Worm (Caenorhabditis elegans): ENCODE data around the gene metl-18.
A peak's percentile ranks its signal among the peaks of the same experiment; 100 is the strongest.

metl-18 gene

ce11 chrIII:3395112-3395511, 30.4 kb upstream of the metl-18 start:
- TF ChIP-seq F52B5.7 (tag; optimal IDR thresholded peaks at IDR 0.05) (no peak), hmg-1.2 (GFP tag; IDR thresholded peaks at IDR 0.05) (peak; percentile 25; the same call in 1 of the 2 replicates), ama-1 (optimal IDR thresholded peaks at IDR 0.05) (peak; percentile 21), ama-1 (GFP tag; optimal IDR thresholded peaks at IDR 0.05) (no peak)

ce11 chrIII:3395874-3396467, 29.6 kb upstream of the metl-18 start, which contains the start of gene cri-3:
Gene cri-3, plus strand, starts transcription at chrIII:3396355.
- peak; percentile 27 for TF ChIP-seq efl-1 (GFP tag; optimal IDR thresholded peaks at IDR 0.05)
- TF ChIP-seq die-1 (tag; optimal IDR thresholded peaks at IDR 0.05), result no peak
- TF ChIP-seq attf-5 (GFP tag; optimal IDR thresholded peaks at IDR 0.05), result peak; percentile 60
- TF ChIP-seq dpl-1 (GFP tag; optimal IDR thresholded peaks at IDR 0.05), result peak; percentile 24
- peak; percentile 25 for TF ChIP-seq lin-54 (GFP tag; optimal IDR thresholded peaks at IDR 0.05)
- TF ChIP-seq madf-6 (GFP tag; IDR thresholded peaks at IDR 0.05), result 0 out of 2 replicates have a peak, but pooled peaks have one; percentile 20
- no peak for TF ChIP-seq F52B5.7 (tag; optimal IDR thresholded peaks at IDR 0.05)
- TF ChIP-seq F10E7.11 (tag; optimal IDR thresholded peaks at IDR 0.05), result no peak
- TF ChIP-seq let-526 (GFP tag; IDR thresholded peaks at IDR 0.05), result no peak
- peak; percentile 66 for TF ChIP-seq F33H1.4 (GFP tag; IDR thresholded peaks at IDR 0.05)
- TF ChIP-seq ets-4 (GFP tag; optimal IDR thresholded peaks at IDR 0.05), result no peak
- TF ChIP-seq hlh-26 (GFP tag; conservative IDR thresholded peaks at IDR 0.05), result no peak
- peak; percentile 62; the same call in 1 of the 2 replicates for TF ChIP-seq cebp-1 (GFP tag; IDR thresholded peaks at IDR 0.05)
- TF ChIP-seq cebp-1 (tag; optimal IDR thresholded peaks at IDR 0.05), result peak; percentile 92
- no peak for TF ChIP-seq ztf-26 (tag; optimal IDR thresholded peaks at IDR 0.05)
- no peak for TF ChIP-seq akir-1 (GFP tag; optimal IDR thresholded peaks at IDR 0.05)
- TF ChIP-seq nfya-2 (GFP tag; IDR thresholded peaks at IDR 0.05), result no peak
- TF ChIP-seq B0261.1 (tag; optimal IDR thresholded peaks at IDR 0.05), result no peak

ce11 chrIII:3397678-3398077, 27.9 kb upstream of the metl-18 start, which contains the start of gene clpf-1:
Gene clpf-1, plus strand, starts transcription at chrIII:3397743.
- TF ChIP-seq B0019.2 (GFP tag; conservative IDR thresholded peaks at IDR 0.05) (no peak), nfyb-1 (GFP tag; IDR thresholded peaks at IDR 0.05) (no peak), aptf-3 (GFP tag; IDR thresholded peaks at IDR 0.05) (no peak), dpl-1 (GFP tag; optimal IDR thresholded peaks at IDR 0.05) (no peak), ceh-100 (GFP tag; IDR thresholded peaks at IDR 0.05) (no peak), lin-35 (GFP tag; optimal IDR thresholded peaks at IDR 0.05) (no peak), egl-44 (GFP tag; IDR thresholded peaks at IDR 0.05) (no peak), akir-1 (GFP tag; optimal IDR thresholded peaks at IDR 0.05) (no peak), snpc-3.4 (tag; optimal IDR thresholded peaks at IDR 0.05) (peak; percentile 14), pha-4 (tag; optimal IDR thresholded peaks at IDR 0.05) (no peak), ztf-28 (GFP tag; IDR thresholded peaks at IDR 0.05) (no peak), nhr-179 (tag; optimal IDR thresholded peaks at IDR 0.05) (no peak), F23B12.7 (tag; optimal IDR thresholded peaks at IDR 0.05; ENCODE audit: insufficient read depth) (no peak), rcor-1 (GFP tag; IDR thresholded peaks at IDR 0.05) (peak; percentile 9; the same call in 1 of the 2 replicates), fkh-3 (tag; optimal IDR thresholded peaks at IDR 0.05) (no peak), mel-28 (tag; optimal IDR thresholded peaks at IDR 0.05; ENCODE audit: borderline replicate concordance) (no peak), F39B2.1 (GFP tag; IDR thresholded peaks at IDR 0.05) (no peak), B0336.3 (GFP tag; IDR thresholded peaks at IDR 0.05) (no peak; the same call in 1 of the 2 replicates), lin-54 (GFP tag; optimal IDR thresholded peaks at IDR 0.05) (peak; percentile 24), rec-8 (tag; optimal IDR thresholded peaks at IDR 0.05) (no peak), hrde-1 (tag; optimal IDR thresholded peaks at IDR 0.05; ENCODE audit: borderline replicate concordance) (no peak), madf-6 (GFP tag; IDR thresholded peaks at IDR 0.05) (peak; percentile 48), ekl-4 (GFP tag; IDR thresholded peaks at IDR 0.05) (0 out of 2 replicates have a peak, but pooled peaks have one; percentile 26), snpc-4 (GFP tag; optimal IDR thresholded peaks at IDR 0.05) (no peak), snpc-4 (tag; optimal IDR thresholded peaks at IDR 0.05) (peak in 1 of 4 experiments; percentile 19), ceh-79 (tag; optimal IDR thresholded peaks at IDR 0.05) (no peak), lin-40 (tag; optimal IDR thresholded peaks at IDR 0.05) (no peak), nfya-1 (tag; optimal IDR thresholded peaks at IDR 0.05; ENCODE audit: borderline replicate concordance, insufficient read depth) (no peak)
